Fruit fly (Drosophila melanogaster) S2 (cell line): ENCODE data around the gene wge.

Experiments used
- CG8478 ChIP-seq: fragments of >200 bp; optimal IDR thresholded peaks from 2 replicates; lab custom pipeline; 2018
- CTCF ChIP-seq, 2 experiments: fragments of >200 bp; optimal IDR thresholded peaks; 2 replicates each; lab custom pipeline; 2018

- no peak for TF ChIP-seq CTCF (optimal IDR thresholded peaks at IDR 0.05; lab: Kevin White, UChicago)
- TF ChIP-seq CG8478, result no peak
Measured at dm6 chr3R:22724149-22724973, 3.4 kb upstream of the wge start, which contains the start of gene Irp-1A.
